Fruit fly (Drosophila melanogaster) whole organism, embryonic: ENCODE measurements around the gene mRpL40.

Experiments used
- CG10543 ChIP-seq: fragments of 200-800 bp; sonication (Bioruptor generic); optimal IDR thresholded peaks from 3 replicates; lab custom pipeline; 2017; ENCODE audit warnings: missing biosample characterization, mild to moderate bottlenecking, missing genetic modification characterization, moderate library complexity
- CG11456 ChIP-seq: fragments of 200-800 bp; sonication (Bioruptor generic); IDR thresholded peaks from 3 replicates; pipeline ENCODE4 v1.3.6; 2022; ENCODE audit warnings: missing biosample characterization, missing genetic modification characterization
- CG11560 ChIP-seq: fragments of 200-800 bp; sonication (Bioruptor generic); IDR thresholded peaks from 3 replicates; pipeline ENCODE4 v1.3.6; 2022; ENCODE audit warnings: missing biosample characterization, missing genetic modification characterization
- CG11723 ChIP-seq: fragments of 200-800 bp; sonication (Bioruptor generic); optimal IDR thresholded peaks from 2 replicates; lab custom pipeline; 2017; ENCODE audit warnings: missing biosample characterization, mild to moderate bottlenecking, missing genetic modification characterization
- CG12659 ChIP-seq: fragments of 200-800 bp; sonication (Bioruptor generic); optimal IDR thresholded peaks from 3 replicates; lab custom pipeline; 2017; ENCODE audit warnings: mild to moderate bottlenecking, missing biosample characterization, missing genetic modification reagents, missing genetic modification characterization
- CG14014 ChIP-seq: fragments of 200-800 bp; sonication (Bioruptor generic); IDR thresholded peaks from 2 replicates; pipeline ENCODE4 v1.3.6; 2022; ENCODE audit warnings: missing biosample characterization, missing genetic modification characterization
- CG1529 ChIP-seq: fragments of 200-800 bp; sonication (Bioruptor generic); optimal IDR thresholded peaks from 3 replicates; lab custom pipeline; 2018; ENCODE audit warnings: missing biosample characterization, missing genetic modification characterization
- CG1647 ChIP-seq: fragments of 200-800 bp; sonication (Bioruptor generic); optimal IDR thresholded peaks from 3 replicates; lab custom pipeline; 2016; ENCODE audit warnings: missing biosample characterization, missing genetic modification characterization
- CG16815 ChIP-seq: fragments of 200-800 bp; sonication (Bioruptor generic); optimal IDR thresholded peaks from 3 replicates; lab custom pipeline; 2017; ENCODE audit warnings: missing biosample characterization, mild to moderate bottlenecking, missing genetic modification characterization
- CG17328 ChIP-seq: fragments of 200-800 bp; sonication (Bioruptor generic); IDR thresholded peaks from 2 replicates; pipeline ENCODE4 v1.3.6; 2022; ENCODE audit warnings: missing biosample characterization, missing genetic modification characterization
- CG32767 ChIP-seq: fragments of 200-800 bp; sonication (Bioruptor generic); IDR thresholded peaks from 2 replicates; pipeline ENCODE4 v1.3.6; 2022; ENCODE audit warnings: missing biosample characterization, missing genetic modification characterization
- CG5953 ChIP-seq: fragments of 200-800 bp; sonication (Bioruptor generic); IDR thresholded peaks from 2 replicates; pipeline ENCODE4 v1.3.6; 2022; ENCODE audit warnings: missing biosample characterization, missing genetic modification characterization
- CG6689 ChIP-seq: fragments of 200-800 bp; sonication (Bioruptor generic); IDR thresholded peaks from 2 replicates; pipeline ENCODE4 v1.3.6; 2022; ENCODE audit warnings: missing biosample characterization, missing genetic modification characterization
- CG7372 ChIP-seq: fragments of 200-800 bp; sonication (Bioruptor generic); IDR thresholded peaks from 2 replicates; pipeline ENCODE4 v1.3.6; 2022; ENCODE audit warnings: missing biosample characterization, missing genetic modification characterization
- CG7928 ChIP-seq: fragments of 200-800 bp; sonication (Bioruptor generic); optimal IDR thresholded peaks from 2 replicates; lab custom pipeline; 2017; ENCODE audit warnings: missing biosample characterization, mild to moderate bottlenecking, missing genetic modification characterization
- CG7987 ChIP-seq: fragments of 200-800 bp; sonication (Bioruptor generic); optimal IDR thresholded peaks from 2 replicates; lab custom pipeline; 2018; ENCODE audit warnings: missing biosample characterization, mild to moderate bottlenecking, missing genetic modification characterization, moderate library complexity
- CG9215 ChIP-seq: fragments of 200-800 bp; sonication (Bioruptor generic); IDR thresholded peaks from 2 replicates; pipeline ENCODE4 v1.3.6; 2022; ENCODE audit warnings: missing biosample characterization, missing genetic modification characterization
- Chrac-16 ChIP-seq: fragments of 200-800 bp; sonication (Bioruptor generic); optimal IDR thresholded peaks from 3 replicates; lab custom pipeline; 2016; ENCODE audit warnings: missing biosample characterization, missing genetic modification characterization
- CkIIα-i1 ChIP-seq: fragments of 200-800 bp; sonication (Bioruptor generic); IDR thresholded peaks from 2 replicates; pipeline ENCODE4 v1.3.6; 2022; ENCODE audit warnings: missing biosample characterization, missing genetic modification characterization
- Hey ChIP-seq: fragments of 200-800 bp; sonication (Bioruptor generic); optimal IDR thresholded peaks from 3 replicates; lab custom pipeline; 2018; ENCODE audit warnings: missing biosample characterization, mild to moderate bottlenecking, missing genetic modification characterization
- Hr3 ChIP-seq: fragments of 200-800 bp; sonication (Bioruptor generic); optimal IDR thresholded peaks from 3 replicates; lab custom pipeline; 2016; ENCODE audit warnings: missing biosample characterization, missing genetic modification characterization
- MTF-1 ChIP-seq: fragments of 200-800 bp; sonication (Bioruptor generic); optimal IDR thresholded peaks from 2 replicates; lab custom pipeline; 2018; ENCODE audit warnings: missing biosample characterization, mild to moderate bottlenecking, missing genetic modification characterization, borderline replicate concordance
- Med ChIP-seq: fragments of 200-800 bp; sonication (Bioruptor generic); peaks from one replicate; lab custom pipeline; 2016; ENCODE audit warnings: missing biosample characterization, missing genetic modification characterization, mild to moderate bottlenecking, inconsistent platforms, moderate library complexity
- Ssrp ChIP-seq: fragments of 200-800 bp; sonication (Bioruptor generic); optimal IDR thresholded peaks from 2 replicates; lab custom pipeline; 2018; ENCODE audit warnings: missing biosample characterization, mild to moderate bottlenecking, missing genetic modification characterization, moderate library complexity
- Taf1 ChIP-seq: fragments of 200-800 bp; sonication (Bioruptor generic); IDR thresholded peaks from 2 replicates; pipeline ENCODE4 v1.3.6; 2022; ENCODE audit warnings: missing biosample characterization, missing genetic modification characterization
- Trl ChIP-seq, 3 experiments: fragments of >200 bp in 2 of 3; fragments of 200-800 bp in 1 of 3; sonication (Bioruptor generic) in 1 of 3; optimal IDR thresholded peaks; 2 replicates in 1 of 3; 3 replicates in 2 of 3; lab custom pipeline; 2016 to 2017; ENCODE audit warnings: missing biosample characterization in 1 of 3, missing genetic modification characterization in 1 of 3
- Xbp1 ChIP-seq: fragments of 200-800 bp; sonication (Bioruptor generic); optimal IDR thresholded peaks from 3 replicates; lab custom pipeline; 2016; ENCODE audit warnings: missing biosample characterization, mild to moderate bottlenecking, missing genetic modification characterization
- ab ChIP-seq: fragments of 200-800 bp; sonication (Bioruptor generic); optimal IDR thresholded peaks from 2 replicates; lab custom pipeline; 2016; ENCODE audit warnings: missing biosample characterization, missing genetic modification characterization
- amos ChIP-seq: fragments of 200-800 bp; sonication (Bioruptor generic); IDR thresholded peaks from 2 replicates; pipeline ENCODE4 v1.3.6; 2022; ENCODE audit warnings: missing biosample characterization, missing genetic modification characterization; ENCODE audit not compliant: partially characterized antibody
- az2 ChIP-seq: fragments of 200-800 bp; sonication (Bioruptor generic); optimal IDR thresholded peaks from 3 replicates; lab custom pipeline; 2016; ENCODE audit warnings: missing biosample characterization, missing genetic modification characterization
- bsh ChIP-seq, 2 experiments: fragments of 200-800 bp; sonication (Bioruptor generic); optimal IDR thresholded peaks; 2 replicates each; lab custom pipeline; 2017 to 2018; ENCODE audit warnings: mild to moderate bottlenecking in 2 of 2, missing biosample characterization in 2 of 2, missing genetic modification characterization in 2 of 2, moderate library complexity in 1 of 2
- btn ChIP-seq: fragments of 200-800 bp; sonication (Bioruptor generic); optimal IDR thresholded peaks from 2 replicates; lab custom pipeline; 2016; ENCODE audit warnings: missing biosample characterization, missing genetic modification characterization
- cato ChIP-seq: fragments of 200-800 bp; sonication (Bioruptor generic); optimal IDR thresholded peaks from 2 replicates; lab custom pipeline; 2016; ENCODE audit warnings: missing biosample characterization, missing genetic modification characterization, borderline replicate concordance
- croc ChIP-seq: fragments of 200-800 bp; sonication (Bioruptor generic); conservative IDR thresholded peaks from 3 replicates; pipeline ENCODE4 v1.3.6; 2022; ENCODE audit warnings: missing biosample characterization, missing genetic modification characterization
- dan ChIP-seq: fragments of 200-800 bp; sonication (Bioruptor generic); IDR thresholded peaks from 2 replicates; pipeline ENCODE4 v1.3.6; 2022; ENCODE audit warnings: missing biosample characterization, missing genetic modification characterization
- dpn ChIP-seq, 2 experiments: fragments of 200-800 bp; sonication (Bioruptor generic); optimal IDR thresholded peaks; 3 replicates each; lab custom pipeline; 2016; ENCODE audit warnings: missing biosample characterization in 2 of 2, missing genetic modification characterization in 2 of 2
- esg ChIP-seq: fragments of 200-800 bp; sonication (Bioruptor generic); conservative IDR thresholded peaks from 2 replicates; pipeline ENCODE4 v1.3.6; 2022; ENCODE audit warnings: missing biosample characterization, missing genetic modification characterization
- fd96Cb ChIP-seq: fragments of 200-800 bp; sonication (Bioruptor generic); optimal IDR thresholded peaks from 2 replicates; lab custom pipeline; 2018; ENCODE audit warnings: missing biosample characterization, mild to moderate bottlenecking, missing genetic modification characterization, moderate library complexity
- gcm ChIP-seq: fragments of 200-800 bp; sonication (Bioruptor generic); optimal IDR thresholded peaks from 2 replicates; lab custom pipeline; 2019; ENCODE audit warnings: missing biosample characterization, mild to moderate bottlenecking, missing genetic modification characterization, moderate library complexity
- ken ChIP-seq: fragments of 200-800 bp; sonication (Bioruptor generic); IDR thresholded peaks from 3 replicates; pipeline ENCODE4 v1.3.6; 2022; ENCODE audit warnings: missing biosample characterization, missing genetic modification characterization
- lov ChIP-seq, 2 experiments: fragments of 200-800 bp in 1 of 2; fragments of >200 bp in 1 of 2; sonication (Bioruptor generic) in 1 of 2; IDR thresholded peaks in 1 of 2; optimal IDR thresholded peaks in 1 of 2; 2 replicates in 1 of 2; 3 replicates in 1 of 2; pipeline versions ENCODE4 v1.3.6 to Lab custom; 2017 to 2022; ENCODE audit warnings: missing biosample characterization in 1 of 2, missing genetic modification characterization in 1 of 2
- nau ChIP-seq: fragments of 200-800 bp; sonication (Bioruptor generic); optimal IDR thresholded peaks from 3 replicates; lab custom pipeline; 2017; ENCODE audit warnings: missing biosample characterization, mild to moderate bottlenecking, missing genetic modification characterization, missing genetic modification reagents
- odd ChIP-seq: fragments of 200-800 bp; sonication (Bioruptor generic); optimal IDR thresholded peaks from 2 replicates; lab custom pipeline; 2017; ENCODE audit warnings: missing biosample characterization, mild to moderate bottlenecking, missing genetic modification characterization
- ranshi ChIP-seq: fragments of 200-800 bp; sonication (Bioruptor generic); IDR thresholded peaks from 2 replicates; pipeline ENCODE4 v1.3.6; 2022; ENCODE audit warnings: missing biosample characterization, missing genetic modification characterization
- repo ChIP-seq: fragments of 200-800 bp; sonication (Bioruptor generic); optimal IDR thresholded peaks from 2 replicates; lab custom pipeline; 2016; ENCODE audit warnings: missing biosample characterization, missing genetic modification characterization
- salm ChIP-seq: fragments of 200-800 bp; sonication (Bioruptor generic); optimal IDR thresholded peaks from 2 replicates; lab custom pipeline; 2018; ENCODE audit warnings: missing biosample characterization, mild to moderate bottlenecking, missing genetic modification characterization
- stc ChIP-seq: fragments of 200-800 bp; sonication (Bioruptor generic); IDR thresholded peaks from 2 replicates; pipeline ENCODE4 v1.3.6; 2022; ENCODE audit warnings: missing biosample characterization, missing genetic modification characterization
- vfl ChIP-seq: fragments of 200-800 bp; sonication (Bioruptor generic); optimal IDR thresholded peaks from 2 replicates; lab custom pipeline; 2016; ENCODE audit warnings: missing biosample characterization, missing genetic modification characterization
- wdn ChIP-seq: fragments of 200-800 bp; sonication (Bioruptor generic); IDR thresholded peaks from 2 replicates; pipeline ENCODE4 v1.3.6; 2022; ENCODE audit warnings: missing biosample characterization, missing genetic modification characterization
- yki ChIP-seq: fragments of >200 bp; optimal IDR thresholded peaks from 3 replicates; lab custom pipeline; 2018

The mRpL40 gene

DNA sequence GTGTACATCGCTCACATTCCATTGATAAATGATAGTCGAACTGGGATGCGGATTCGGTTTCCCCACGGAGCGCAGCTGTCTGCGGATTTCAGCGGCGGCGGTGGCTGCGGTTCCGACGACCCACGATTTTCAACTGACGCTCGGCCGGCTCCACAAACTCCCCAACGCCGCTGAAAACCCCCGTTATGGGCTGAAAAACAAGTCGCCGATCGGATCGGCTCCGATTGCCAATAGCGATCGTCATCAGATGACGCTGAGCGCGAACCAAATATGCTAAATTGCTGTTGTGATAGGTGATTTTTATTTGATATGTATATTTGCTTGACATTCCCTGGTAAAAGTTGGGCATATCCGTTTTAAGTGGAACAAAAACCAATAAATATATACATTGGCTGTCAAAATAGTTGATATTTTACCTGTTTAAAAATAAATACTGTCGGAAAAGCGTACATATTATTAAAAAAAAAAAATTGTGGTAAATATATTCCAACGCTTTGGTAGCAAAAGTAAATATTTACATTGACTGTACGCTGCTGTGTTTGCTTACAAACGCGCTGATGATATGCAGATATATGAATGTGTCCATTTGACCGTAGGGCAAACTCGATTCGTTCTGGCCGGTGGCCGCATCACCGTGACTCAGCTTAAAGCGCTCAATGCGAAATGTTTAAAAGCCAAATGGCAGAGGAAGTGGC is 46.6 kb downstream of the mRpL40 start (continued):
- TF ChIP-seq CG14014, result peak; percentile 57; the same call in 1 of the 2 replicates
- TF ChIP-seq Chrac-16 (GFP tag; lab: Kevin White, UChicago), result peak; percentile 21
- TF ChIP-seq CG1529 (GFP tag; lab: Kevin White, UChicago), result no peak
- peak; percentile 76 for TF ChIP-seq CG9215
- no peak for TF ChIP-seq az2
- TF ChIP-seq btn (GFP tag; lab: Kevin White, UChicago), result no peak
- TF ChIP-seq CG17328 (GFP tag; lab: Robert Waterston, UW), result no peak
- TF ChIP-seq Xbp1 (GFP tag; lab: Kevin White, UChicago), result peak; percentile 49
- no peak for TF ChIP-seq Hey (tag; lab: Kevin White, UChicago)
- peak; percentile 60 for TF ChIP-seq CG16815 (GFP tag; lab: Kevin White, UChicago)
- peak; percentile 66 for TF ChIP-seq CG12659 (GFP tag; lab: Kevin White, UChicago)
- TF ChIP-seq CG7987 (GFP tag; lab: Kevin White, UChicago), result no peak
- TF ChIP-seq CG32767, result no peak
- no peak for TF ChIP-seq stc
- TF ChIP-seq ranshi, result peak; percentile 26; the same call in 1 of the 2 replicates
- peak; percentile 5 for TF ChIP-seq CG7928 (GFP tag; lab: Kevin White, UChicago)
- no peak for TF ChIP-seq dan (GFP tag; lab: Robert Waterston, UW)
- peak; percentile 20 for TF ChIP-seq Ssrp
- TF ChIP-seq cato (GFP tag; lab: Kevin White, UChicago), result no peak
- TF ChIP-seq croc, result no peak
- TF ChIP-seq amos (GFP tag; lab: Robert Waterston, UW), result no peak
- TF ChIP-seq CG11456 (GFP tag; lab: Robert Waterston, UW), result 0 out of 3 replicates have a peak, but pooled peaks have one; percentile 61
- no peak for TF ChIP-seq MTF-1
- TF ChIP-seq CG11560 (tag; lab: Robert Waterston, UW), result peak; percentile 41; the same call in 1 of the 3 replicates
- TF ChIP-seq lov (optimal IDR thresholded peaks at IDR 0.05; lab: Kevin White, UChicago), result no peak
- no peak for TF ChIP-seq lov (GFP tag; IDR thresholded peaks at IDR 0.05; lab: Robert Waterston, UW)
- TF ChIP-seq yki (lab: Kevin White, UChicago), result no peak
- TF ChIP-seq odd (GFP tag; lab: Kevin White, UChicago), result no peak
- TF ChIP-seq fd96Cb (tag; lab: Kevin White, UChicago), result peak; percentile 42
- TF ChIP-seq ab (GFP tag; lab: Kevin White, UChicago), result peak; percentile 2
- TF ChIP-seq salm (tag; lab: Kevin White, UChicago), result no peak
- no peak for TF ChIP-seq gcm (GFP tag; lab: Kevin White, UChicago)
- TF ChIP-seq bsh (GFP tag; optimal IDR thresholded peaks at IDR 0.05; lab: Kevin White, UChicago), result no peak
- peak; percentile 47 for TF ChIP-seq wdn
- no peak for TF ChIP-seq repo
- no peak for TF ChIP-seq Trl (optimal IDR thresholded peaks at IDR 0.05; lab: Kevin White, UChicago)
- no peak for TF ChIP-seq Trl (GFP tag; optimal IDR thresholded peaks at IDR 0.05; lab: Kevin White, UChicago)
- TF ChIP-seq Med (GFP tag; lab: Kevin White, UChicago), result peak; percentile 93
- TF ChIP-seq CG5953 (GFP tag; lab: Robert Waterston, UW), result no peak
- peak; percentile 65 for TF ChIP-seq Hr3
- TF ChIP-seq CG10543 (GFP tag; lab: Kevin White, UChicago), result peak; percentile 19
- no peak for TF ChIP-seq CG1647 (GFP tag; lab: Kevin White, UChicago)
- peak; percentile 58 for TF ChIP-seq CG6689 (GFP tag; lab: Robert Waterston, UW)
- no peak for TF ChIP-seq CG11723 (GFP tag; lab: Kevin White, UChicago)
- TF ChIP-seq Taf1, result no peak
- TF ChIP-seq CG7372 (GFP tag; lab: Robert Waterston, UW), result peak; percentile 64
- peak; percentile 52 for TF ChIP-seq esg
- peak; percentile 31 for TF ChIP-seq nau
- peak; percentile 49 to 70 for TF ChIP-seq dpn (GFP tag; optimal IDR thresholded peaks at IDR 0.05; lab: Kevin White, UChicago)
- TF ChIP-seq vfl (GFP tag; lab: Kevin White, UChicago), result peak; percentile 12
- no peak for TF ChIP-seq ken (GFP tag; lab: Robert Waterston, UW)
- no peak for TF ChIP-seq CkIIα-i1 (GFP tag; lab: Robert Waterston, UW)
